Worm (Caenorhabditis elegans) whole organism, L3 larva: ENCODE measurements around the gene spc-2.

ENCODE experiments used
- ZK546.5 ChIP-seq: sonication (generic microtip); optimal IDR thresholded peaks from 2 replicates; lab custom pipeline; 2017; ENCODE audit warnings: missing biosample characterization, missing genetic modification characterization
- ama-1 ChIP-seq: fragments of 150-350 bp; optimal IDR thresholded peaks from 2 replicates; lab custom pipeline; 2018
- ceh-16 ChIP-seq: sonication (generic microtip); optimal IDR thresholded peaks from 2 replicates; lab custom pipeline; 2017; ENCODE audit warnings: missing biosample characterization, missing genetic modification characterization
- ceh-28 ChIP-seq: fragments of 150-350 bp; optimal IDR thresholded peaks from 2 replicates; lab custom pipeline; 2014; ENCODE audit warnings: missing biosample characterization, missing genetic modification reagents, missing genetic modification characterization
- ceh-82 ChIP-seq: fragments of 150-350 bp; optimal IDR thresholded peaks from 2 replicates; lab custom pipeline; 2014; ENCODE audit warnings: missing biosample characterization, missing genetic modification characterization
- egl-27 ChIP-seq: sonication (generic microtip); optimal IDR thresholded peaks from 4 replicates; lab custom pipeline; 2017; ENCODE audit warnings: missing biosample characterization, missing genetic modification reagents, missing genetic modification characterization
- elt-2 ChIP-seq: sonication (generic microtip); optimal IDR thresholded peaks from 2 replicates; lab custom pipeline; 2016; ENCODE audit warnings: missing genetic modification reagents, mild to moderate bottlenecking, missing genetic modification characterization, missing compliant biosample characterization
- eor-1 ChIP-seq, 2 experiments: fragments of 150-350 bp; optimal IDR thresholded peaks; 2 replicates each; lab custom pipeline; 2014 to 2018; ENCODE audit warnings: missing biosample characterization in 2 of 2, missing genetic modification characterization in 2 of 2
- fkh-2 ChIP-seq: fragments of 150-350 bp; optimal IDR thresholded peaks from 2 replicates; lab custom pipeline; 2014; ENCODE audit warnings: missing biosample characterization, missing genetic modification reagents, missing genetic modification characterization
- fos-1 ChIP-seq: fragments of 150-350 bp; optimal IDR thresholded peaks from 2 replicates; lab custom pipeline; 2014; ENCODE audit warnings: missing biosample characterization, missing genetic modification characterization
- jun-1 ChIP-seq: fragments of 150-350 bp; optimal IDR thresholded peaks from 2 replicates; lab custom pipeline; 2014; ENCODE audit warnings: missing biosample characterization, missing genetic modification reagents, missing genetic modification characterization
- lsy-12 ChIP-seq: sonication (generic microtip); optimal IDR thresholded peaks from 2 replicates; lab custom pipeline; 2016; ENCODE audit warnings: mild to moderate bottlenecking, missing genetic modification characterization, missing compliant biosample characterization
- mdl-1 ChIP-seq: fragments of 150-350 bp; optimal IDR thresholded peaks from 2 replicates; lab custom pipeline; 2014; ENCODE audit warnings: missing biosample characterization, missing genetic modification characterization
- nfya-1 ChIP-seq: sonication (generic microtip); optimal IDR thresholded peaks from 2 replicates; lab custom pipeline; 2017; ENCODE audit warnings: missing genetic modification characterization, mild to moderate bottlenecking, missing compliant biosample characterization, antibody characterized with exemption, moderate library complexity; ENCODE audit not compliant: insufficient read depth
- nhr-11 ChIP-seq: fragments of 150-350 bp; optimal IDR thresholded peaks from 2 replicates; lab custom pipeline; 2014; ENCODE audit warnings: missing biosample characterization, missing genetic modification characterization
- nhr-12 ChIP-seq: fragments of 150-350 bp; optimal IDR thresholded peaks from 2 replicates; lab custom pipeline; 2014; ENCODE audit warnings: missing biosample characterization, missing genetic modification characterization
- nhr-23 ChIP-seq: fragments of 150-350 bp; optimal IDR thresholded peaks from 2 replicates; lab custom pipeline; 2014; ENCODE audit warnings: missing biosample characterization, missing genetic modification reagents, missing genetic modification characterization
- nhr-237 ChIP-seq: fragments of 150-350 bp; optimal IDR thresholded peaks from 2 replicates; lab custom pipeline; 2014; ENCODE audit warnings: missing biosample characterization, missing genetic modification characterization
- nhr-25 ChIP-seq: sonication (generic microtip); optimal IDR thresholded peaks from 2 replicates; lab custom pipeline; 2017; ENCODE audit warnings: missing biosample characterization, missing genetic modification characterization
- nhr-28 ChIP-seq: fragments of 150-350 bp; optimal IDR thresholded peaks from 2 replicates; lab custom pipeline; 2014; ENCODE audit warnings: missing biosample characterization, missing genetic modification characterization
- nhr-43 ChIP-seq: sonication (generic microtip); optimal IDR thresholded peaks from 2 replicates; lab custom pipeline; 2016; ENCODE audit warnings: mild to moderate bottlenecking, missing genetic modification characterization, missing compliant biosample characterization; ENCODE audit not compliant: poor library complexity, severe bottlenecking
- nhr-67 ChIP-seq: fragments of 150-350 bp; optimal IDR thresholded peaks from 2 replicates; lab custom pipeline; 2014; ENCODE audit warnings: missing biosample characterization, missing genetic modification characterization
- nhr-76 ChIP-seq: fragments of 150-350 bp; sonication (generic microtip); optimal IDR thresholded peaks from 5 replicates; lab custom pipeline; 2014; ENCODE audit warnings: missing biosample characterization, missing genetic modification characterization
- pha-4 ChIP-seq: fragments of 150-350 bp; optimal IDR thresholded peaks from 2 replicates; lab custom pipeline; 2014; ENCODE audit warnings: missing biosample characterization, missing genetic modification reagents, missing genetic modification characterization
- pqm-1 ChIP-seq: fragments of 150-350 bp; optimal IDR thresholded peaks from 2 replicates; lab custom pipeline; 2017; ENCODE audit warnings: missing biosample characterization, missing genetic modification characterization, inconsistent platforms
- sea-2 ChIP-seq: fragments of 150-350 bp; sonication (generic microtip); optimal IDR thresholded peaks from 4 replicates; lab custom pipeline; 2014; ENCODE audit warnings: missing biosample characterization, missing genetic modification reagents, missing genetic modification characterization
- skn-1 ChIP-seq: fragments of 150-350 bp; optimal IDR thresholded peaks from 2 replicates; lab custom pipeline; 2014; ENCODE audit warnings: missing biosample characterization, missing genetic modification characterization
- zag-1 ChIP-seq: fragments of 150-350 bp; optimal IDR thresholded peaks from 2 replicates; lab custom pipeline; 2014; ENCODE audit warnings: missing biosample characterization, missing genetic modification characterization
- ztf-11 ChIP-seq: fragments of 150-350 bp; optimal IDR thresholded peaks from 2 replicates; lab custom pipeline; 2014; ENCODE audit warnings: missing biosample characterization, missing genetic modification characterization

Gene spc-2

ce11 chrIII:8229480-8229879 lies 47.8 kb downstream of the spc-2 start:
- TF ChIP-seq nhr-11 (tag; lab: Kevin White, UChicago) (peak; percentile 32), lsy-12 (tag; lab: Kevin White, UChicago) (no peak), nfya-1 (tag; lab: Kevin White, UChicago) (peak; percentile 12)

DNA sequence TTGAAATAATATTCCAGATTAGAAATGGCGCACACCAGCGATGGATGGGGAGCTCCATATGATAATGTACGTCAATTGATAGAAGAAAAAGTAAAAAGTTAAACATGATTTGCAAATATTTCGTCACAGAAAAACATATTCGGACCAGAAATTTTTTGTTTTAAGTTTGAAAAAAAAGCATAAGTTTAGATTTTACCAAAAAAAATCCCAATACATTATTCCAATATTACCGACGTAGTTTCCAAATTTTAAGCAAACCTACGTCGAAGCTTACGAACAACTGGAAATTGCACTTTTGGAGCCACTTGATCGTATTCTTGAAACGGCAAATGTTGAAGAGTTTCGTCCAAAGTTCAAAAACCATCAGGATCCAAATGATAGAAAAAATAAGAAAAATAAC lies 51.0 kb downstream of the spc-2 start, which contains the start of gene henn-1:
henn-1 (plus strand) TSS at position 18 of the 400 bp plus-strand sequence.
- peak; percentile 29 for TF ChIP-seq nhr-23 (tag; lab: Kevin White, UChicago)
- peak; percentile 28 for TF ChIP-seq pha-4 (tag; lab: Kevin White, UChicago)
- TF ChIP-seq egl-27 (tag; lab: Kevin White, UChicago) = no peak

ce11 chrIII:8235358-8235757 lies 53.7 kb downstream of the spc-2 start, which contains the start of gene C02F5.14:
Gene C02F5.14 (minus strand): TSS chrIII:8235514.
- TF ChIP-seq nhr-23 (tag; lab: Kevin White, UChicago) (peak; percentile 4), sea-2 (GFP tag; lab: Kevin White, UChicago) (no peak)

DNA sequence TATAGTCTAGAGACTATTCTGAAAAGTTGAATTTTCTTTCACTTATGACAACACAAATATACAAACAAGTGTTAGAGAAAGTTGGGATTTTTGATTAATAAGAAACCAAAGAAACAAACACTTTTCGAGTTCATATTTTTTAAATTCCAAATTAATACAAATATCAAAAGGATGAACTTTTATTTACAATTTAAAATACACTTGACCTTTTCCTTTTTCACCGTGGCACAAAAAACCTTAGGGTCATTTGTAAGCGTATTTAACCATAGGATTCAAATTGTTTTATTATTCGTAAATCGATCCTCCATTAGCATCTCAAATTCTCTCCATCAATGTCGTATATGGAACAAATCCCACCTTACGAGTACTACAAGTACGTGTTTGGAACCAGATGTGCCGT lies 54.2 kb downstream of the spc-2 start, which contains the start of gene C02F5.5:
C02F5.5 (plus strand) TSS at position 301 of the 400 bp plus-strand sequence.
- TF ChIP-seq nhr-25 (tag; lab: Kevin White, UChicago) = no peak
- no peak for TF ChIP-seq sea-2 (GFP tag; lab: Kevin White, UChicago)
- no peak for TF ChIP-seq nhr-237 (tag; lab: Kevin White, UChicago)
- TF ChIP-seq nhr-28 (tag; lab: Kevin White, UChicago) = no peak
- no peak for TF ChIP-seq nhr-67 (tag; lab: Kevin White, UChicago)
- no peak for TF ChIP-seq fkh-2 (tag; lab: Kevin White, UChicago)
- TF ChIP-seq nhr-23 (tag; lab: Kevin White, UChicago) = no peak
- no peak for TF ChIP-seq ZK546.5 (tag; lab: Kevin White, UChicago)
- TF ChIP-seq nhr-12 (tag; lab: Kevin White, UChicago) = no peak
- no peak for TF ChIP-seq mdl-1 (tag; lab: Kevin White, UChicago)
- no peak for TF ChIP-seq fos-1 (tag; lab: Kevin White, UChicago)
- TF ChIP-seq egl-27 (tag; lab: Kevin White, UChicago) = no peak
- TF ChIP-seq zag-1 (tag; lab: Kevin White, UChicago) = no peak
- no peak for TF ChIP-seq nhr-76 (tag; lab: Kevin White, UChicago)
- TF ChIP-seq pha-4 (tag; lab: Kevin White, UChicago) = no peak
- TF ChIP-seq jun-1 = no peak
- TF ChIP-seq ama-1 (lab: Kevin White, UChicago) = no peak
- TF ChIP-seq elt-2 (tag; lab: Kevin White, UChicago) = no peak
- TF ChIP-seq ceh-82 (tag; lab: Kevin White, UChicago) = no peak

DNA sequence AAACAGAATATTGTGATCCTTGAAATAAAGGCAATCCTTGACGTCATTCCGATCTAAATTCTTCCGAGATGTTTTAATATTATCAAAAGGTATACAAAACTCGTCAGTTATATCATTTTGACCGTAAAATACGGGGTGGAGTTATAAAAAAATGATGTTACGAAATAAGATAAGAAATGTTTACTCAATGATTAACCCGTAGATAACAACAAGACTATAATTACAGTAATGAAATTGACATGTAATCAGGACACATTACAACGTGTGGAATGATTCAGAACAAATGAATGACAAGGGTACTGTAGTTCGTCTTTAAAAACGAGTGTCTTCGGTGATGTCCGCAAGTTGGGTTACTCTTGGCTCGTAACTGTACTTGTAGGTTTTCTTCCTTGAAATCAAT lies 56.1 kb downstream of the spc-2 start, which contains the start of gene tsp-2:
tsp-2 (minus strand) TSS at position 109 of the 400 bp plus-strand sequence.
- TF ChIP-seq pqm-1 (tag; lab: Kevin White, UChicago) = peak; percentile 86
- TF ChIP-seq eor-1 (tag; optimal IDR thresholded peaks at IDR 0.05; lab: Kevin White, UChicago) = no peak
- TF ChIP-seq nhr-23 (tag; lab: Kevin White, UChicago) = no peak
- peak; percentile 69 for TF ChIP-seq pha-4 (tag; lab: Kevin White, UChicago)
- TF ChIP-seq nhr-43 = no peak
- no peak for TF ChIP-seq skn-1 (tag; lab: Kevin White, UChicago)
- no peak for TF ChIP-seq lsy-12 (tag; lab: Kevin White, UChicago)
- TF ChIP-seq ceh-16 = no peak
- peak; percentile 86 for TF ChIP-seq elt-2 (tag; lab: Kevin White, UChicago)
- no peak for TF ChIP-seq nhr-25 (tag; lab: Kevin White, UChicago)
- no peak for TF ChIP-seq ceh-28 (tag; lab: Kevin White, UChicago)
- peak; percentile 49 for TF ChIP-seq jun-1
- TF ChIP-seq ztf-11 (tag; lab: Kevin White, UChicago) = no peak
